Fruit fly (Drosophila melanogaster): ENCODE data around the gene Cse1.

Cse1 gene

DNA sequence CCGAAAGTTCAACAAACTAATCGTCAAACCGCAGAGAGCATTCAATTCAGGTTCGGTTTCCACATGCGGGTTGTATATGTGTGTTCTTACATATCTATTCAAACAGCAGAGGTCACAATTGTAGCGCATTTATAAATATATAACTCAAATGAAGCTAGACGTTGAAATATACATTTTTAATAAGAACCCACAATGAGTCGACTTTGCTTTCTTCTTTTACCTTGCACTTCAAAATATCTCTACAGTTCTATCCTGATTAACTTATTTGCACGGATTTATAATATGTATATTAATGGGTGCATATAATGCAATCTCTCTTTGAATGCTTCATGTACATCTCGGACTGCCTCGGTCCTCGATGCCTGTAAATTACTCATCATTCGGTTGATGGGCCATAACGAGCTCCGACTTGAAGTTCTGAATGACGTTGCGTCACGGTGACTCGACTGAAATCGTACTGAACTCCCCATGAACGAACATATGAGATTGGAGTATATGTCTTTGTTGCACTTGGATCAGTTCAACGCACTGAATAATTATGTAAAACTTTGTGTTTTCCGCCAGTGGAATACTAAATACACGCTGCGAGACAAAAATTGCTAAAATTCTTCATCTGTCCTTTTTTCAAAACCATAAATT is 6.6 kb downstream of the Cse1 start (continued):
- TF ChIP-seq CG1792 (GFP tag; optimal IDR thresholded peaks at IDR 0.05) = no peak
- TF ChIP-seq CG12219 (GFP tag; optimal IDR thresholded peaks at IDR 0.05) = peak; percentile 25
- TF ChIP-seq chm (GFP tag; IDR thresholded peaks at IDR 0.05) = no peak
- no peak for TF ChIP-seq CG3163 (GFP tag; optimal IDR thresholded peaks at IDR 0.05)
- TF ChIP-seq CG11696 (GFP tag; IDR thresholded peaks at IDR 0.05) = peak; percentile 88
- no peak for TF ChIP-seq lilli (GFP tag; optimal IDR thresholded peaks at IDR 0.05)
- peak; percentile 19 for TF ChIP-seq CG5180 (GFP tag; optimal IDR thresholded peaks at IDR 0.05)
- TF ChIP-seq dpn (GFP tag; optimal IDR thresholded peaks at IDR 0.05) = peak in 1 of 2 experiments; percentile 12
- peak; percentile 43 for TF ChIP-seq CG14710 (tag; optimal IDR thresholded peaks at IDR 0.05)
- no peak for TF ChIP-seq unc-4 (GFP tag; IDR thresholded peaks at IDR 0.05; ENCODE audit: partially characterized antibody)
- no peak for TF ChIP-seq sima (GFP tag; optimal IDR thresholded peaks at IDR 0.05)
- peak; percentile 13 for TF ChIP-seq Abd-B (GFP tag; optimal IDR thresholded peaks at IDR 0.05)
- TF ChIP-seq CG30020 (tag; optimal IDR thresholded peaks at IDR 0.05) = no peak
- no peak for TF ChIP-seq Bdp1 (GFP tag; optimal IDR thresholded peaks at IDR 0.05)
- TF ChIP-seq CG15073 (GFP tag; optimal IDR thresholded peaks at IDR 0.05) = no peak
- TF ChIP-seq fd102C (GFP tag; optimal IDR thresholded peaks at IDR 0.05) = no peak
- TF ChIP-seq CG34224 (GFP tag; IDR thresholded peaks at IDR 0.05; ENCODE audit: partially characterized antibody) = no peak
- TF ChIP-seq Asciz (GFP tag; optimal IDR thresholded peaks at IDR 0.05) = peak; percentile 40
- peak; percentile 34; the same call in 1 of the 2 replicates for TF ChIP-seq CG17328 (GFP tag; IDR thresholded peaks at IDR 0.05)
- TF ChIP-seq CG2199 (GFP tag; IDR thresholded peaks at IDR 0.05) = peak; percentile 6; the same call in 1 of the 3 replicates
- no peak for TF ChIP-seq CG7963 (GFP tag; IDR thresholded peaks at IDR 0.05; ENCODE audit: partially characterized antibody)
- TF ChIP-seq Oli (tag; optimal IDR thresholded peaks at IDR 0.05) = peak; percentile 42
- TF ChIP-seq trem (tag; optimal IDR thresholded peaks at IDR 0.05) = peak; percentile 24
- TF ChIP-seq shn (GFP tag; optimal IDR thresholded peaks at IDR 0.05) = no peak
- TF ChIP-seq hth (optimal IDR thresholded peaks at IDR 0.05) = no peak
- no peak for TF ChIP-seq Dref (GFP tag; IDR thresholded peaks at IDR 0.05)
- TF ChIP-seq D19A (tag; optimal IDR thresholded peaks at IDR 0.05) = peak; percentile 50
- TF ChIP-seq nom (GFP tag; optimal IDR thresholded peaks at IDR 0.05) = peak; percentile 42
- no peak for TF ChIP-seq tll (GFP tag; optimal IDR thresholded peaks at IDR 0.05)
- peak; percentile 43 for TF ChIP-seq CG13424 (tag; optimal IDR thresholded peaks at IDR 0.05)
- no peak for TF ChIP-seq CG9797 (GFP tag; optimal IDR thresholded peaks at IDR 0.05)
- peak; percentile 21 for TF ChIP-seq crc (GFP tag; optimal IDR thresholded peaks at IDR 0.05)
- TF ChIP-seq CG6272 (GFP tag; IDR thresholded peaks at IDR 0.05) = no peak
- TF ChIP-seq PHDP (tag; optimal IDR thresholded peaks at IDR 0.05) = peak; percentile 21
- no peak for TF ChIP-seq jigr1 (GFP tag; IDR thresholded peaks at IDR 0.05)
- no peak for TF ChIP-seq Rfx (GFP tag; IDR thresholded peaks at IDR 0.05)
- no peak for TF ChIP-seq gce (GFP tag; IDR thresholded peaks at IDR 0.05)
- peak; percentile 36 for TF ChIP-seq lbe (GFP tag; optimal IDR thresholded peaks at IDR 0.05)
- no peak for TF ChIP-seq dm (GFP tag; optimal IDR thresholded peaks at IDR 0.05)
- TF ChIP-seq gsb (GFP tag; IDR thresholded peaks at IDR 0.05) = no peak
- peak; percentile 40 for TF ChIP-seq az2 (GFP tag; optimal IDR thresholded peaks at IDR 0.05)
- TF ChIP-seq ranshi (GFP tag; IDR thresholded peaks at IDR 0.05) = no peak
- no peak for TF ChIP-seq sens-2 (GFP tag; IDR thresholded peaks at IDR 0.05)
- TF ChIP-seq br (optimal IDR thresholded peaks at IDR 0.05) = no peak
- TF ChIP-seq CG13894 (tag; optimal IDR thresholded peaks at IDR 0.05) = no peak
- TF ChIP-seq gem (tag; optimal IDR thresholded peaks at IDR 0.05) = peak; percentile 64
- TF ChIP-seq CG14860 (GFP tag; IDR thresholded peaks at IDR 0.05; ENCODE audit: partially characterized antibody) = no peak
- TF ChIP-seq zen (tag; optimal IDR thresholded peaks at IDR 0.05) = no peak
- no peak for TF ChIP-seq NC2β (GFP tag; optimal IDR thresholded peaks at IDR 0.05)
- TF ChIP-seq pnt (GFP tag; optimal IDR thresholded peaks at IDR 0.05) = no peak
